Worm (Caenorhabditis elegans): ENCODE results near the gene obr-2.
A peak's percentile ranks its signal among the peaks of the same experiment; 100 is the strongest.

The obr-2 gene

DNA sequence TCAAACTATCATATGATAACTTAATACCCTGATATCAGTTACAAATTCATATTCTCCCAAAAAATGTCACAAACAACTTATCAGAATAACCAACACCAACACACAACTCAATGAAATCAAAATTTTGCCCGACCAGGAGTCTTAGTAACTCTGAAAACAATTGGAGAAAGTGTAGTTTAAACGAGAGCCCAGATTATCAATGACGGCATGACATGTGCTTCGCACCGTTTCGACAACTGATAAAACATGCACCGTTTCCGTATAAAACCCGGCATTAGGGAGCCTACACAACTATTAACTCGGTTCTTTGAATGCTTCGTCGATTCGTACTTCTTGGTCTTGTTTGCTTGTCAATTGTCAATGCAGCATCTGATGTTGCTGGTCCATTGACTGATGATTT lies 20.4 kb downstream of the obr-2 start, which contains the start of gene fil-1 (continued):
- TF ChIP-seq pag-3 (tag; optimal IDR thresholded peaks at IDR 0.05; ENCODE audit: borderline replicate concordance, insufficient read depth), result no peak
- TF ChIP-seq grh-1 (GFP tag; IDR thresholded peaks at IDR 0.05), result no peak
- TF ChIP-seq isw-1 (GFP tag; IDR thresholded peaks at IDR 0.05), result no peak

DNA sequence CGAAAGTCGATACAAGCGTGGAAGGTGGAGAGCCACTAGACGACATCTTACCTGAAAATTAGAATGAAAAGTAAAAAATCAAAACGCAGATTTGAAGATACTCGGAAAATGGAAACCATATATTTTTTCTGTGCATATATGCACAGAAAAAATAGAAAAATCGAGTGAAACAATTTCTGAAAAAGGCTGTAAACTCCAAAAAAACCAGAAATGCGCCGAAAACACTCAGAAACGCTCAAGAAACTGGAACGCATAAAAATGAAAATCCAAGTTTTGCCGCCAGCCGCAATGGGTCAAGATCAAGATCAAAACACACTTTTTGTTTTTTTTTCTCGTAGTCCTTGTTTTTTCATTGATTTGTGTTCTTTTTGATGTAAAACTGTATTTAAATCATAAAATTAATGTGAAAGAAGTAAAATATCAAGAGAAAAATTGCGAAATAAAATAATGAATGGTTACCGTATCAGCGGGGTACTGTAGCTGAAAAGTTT lies 21.4 kb downstream of the obr-2 start, which contains the start of gene T01C3.3:
TSS of gene T01C3.3 (minus strand) at position 51 of the 491 bp plus-strand sequence.
- TF ChIP-seq hpl-2 (GFP tag; optimal IDR thresholded peaks at IDR 0.05) (no peak), isw-1 (GFP tag; IDR thresholded peaks at IDR 0.05) (no peak), aly-2 (tag; optimal IDR thresholded peaks at IDR 0.05) (no peak), pqm-1 (tag; optimal IDR thresholded peaks at IDR 0.05) (no peak), nhr-85 (tag) (no peak), nhr-71 (tag; optimal IDR thresholded peaks at IDR 0.05) (no peak), dpl-1 (GFP tag; optimal IDR thresholded peaks at IDR 0.05) (no peak), unc-130 (tag; optimal IDR thresholded peaks at IDR 0.05) (no peak), nhr-28 (tag; optimal IDR thresholded peaks at IDR 0.05) (no peak), efl-1 (optimal IDR thresholded peaks at IDR 0.05) (no peak), efl-1 (GFP tag; optimal IDR thresholded peaks at IDR 0.05 in 1 of 2) (no peak), C16A3.4 (tag; optimal IDR thresholded peaks at IDR 0.05) (no peak)

DNA sequence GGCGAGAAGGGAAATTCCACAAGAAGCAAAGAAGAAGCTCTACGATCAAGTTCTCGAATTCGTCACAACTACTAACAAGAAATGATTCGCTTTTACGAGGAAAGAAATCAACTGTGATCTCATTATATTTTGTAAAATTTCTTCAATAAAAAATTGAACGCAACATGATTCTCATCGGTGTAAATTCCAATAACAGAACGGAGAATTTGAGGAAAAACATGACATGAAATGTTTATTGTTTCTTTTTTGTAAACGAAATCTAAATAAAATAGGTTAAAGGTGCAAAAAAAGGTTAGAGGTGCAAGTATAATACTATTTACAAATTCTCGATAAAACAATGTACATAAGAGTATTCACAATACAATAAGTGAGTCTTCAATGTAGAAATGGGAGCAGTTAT lies 22.6 kb downstream of the obr-2 start:
- TF ChIP-seq efl-1 (optimal IDR thresholded peaks at IDR 0.05), result no peak
- peak in 1 of 2 experiments; percentile 45 for TF ChIP-seq efl-1 (GFP tag; optimal IDR thresholded peaks at IDR 0.05 in 1 of 2)
- no peak for TF ChIP-seq pqm-1 (tag; optimal IDR thresholded peaks at IDR 0.05)

DNA sequence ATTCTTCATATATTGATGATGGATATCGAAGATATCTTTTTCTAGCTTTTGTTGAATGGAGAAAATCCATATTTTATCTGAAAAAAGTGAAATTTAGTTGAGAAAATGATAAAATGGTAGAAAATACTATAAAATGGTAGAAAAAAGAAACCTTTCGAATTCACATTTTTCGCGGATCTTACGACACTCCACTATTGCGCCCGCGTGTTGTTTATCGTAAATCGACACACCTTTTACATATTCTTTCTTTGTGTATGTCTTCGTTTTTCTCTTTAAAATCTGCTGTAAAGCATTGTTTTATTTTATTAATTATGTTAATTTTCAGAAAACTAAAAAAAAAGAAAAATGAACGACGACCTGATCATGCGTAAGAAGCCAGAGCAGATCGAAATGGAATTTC lies 23.2 kb downstream of the obr-2 start, which contains the start of the genes cdt-2 and T01C3.2:
TSS of gene cdt-2 (minus strand) at position 284 of the 400 bp plus-strand sequence.
TSS of gene T01C3.2 (plus strand) at position 326 of the 400 bp plus-strand sequence.
- peak; percentile 76 to 89 (median 85) for TF ChIP-seq dpl-1 (GFP tag; optimal IDR thresholded peaks at IDR 0.05)
- peak; percentile 33 for TF ChIP-seq xbp-1 (tag; optimal IDR thresholded peaks at IDR 0.05)
- TF ChIP-seq rnt-1 (tag; optimal IDR thresholded peaks at IDR 0.05), result peak; percentile 40
- peak; percentile 35 for TF ChIP-seq nhr-20 (tag; optimal IDR thresholded peaks at IDR 0.05)
- TF ChIP-seq tbx-2 (tag; optimal IDR thresholded peaks at IDR 0.05), result peak; percentile 22
- peak; percentile 43 for TF ChIP-seq swsn-7 (tag; optimal IDR thresholded peaks at IDR 0.05)
- peak; percentile 16 for TF ChIP-seq nhr-90 (tag; optimal IDR thresholded peaks at IDR 0.05; ENCODE audit: poor library complexity)
- TF ChIP-seq elt-3 (tag; optimal IDR thresholded peaks at IDR 0.05), result peak in 1 of 6 experiments; percentile 7
- TF ChIP-seq dsc-1 (tag; optimal IDR thresholded peaks at IDR 0.05), result peak; percentile 25
- peak; percentile 24 for TF ChIP-seq lin-15B (tag; optimal IDR thresholded peaks at IDR 0.05)
- no peak for TF ChIP-seq blmp-1 (tag; optimal IDR thresholded peaks at IDR 0.05)
- TF ChIP-seq nhr-85 (tag), result peak; percentile 4
- peak; percentile 23 for TF ChIP-seq skn-1 (tag; optimal IDR thresholded peaks at IDR 0.05)
- TF ChIP-seq efl-1 (optimal IDR thresholded peaks at IDR 0.05), result peak; percentile 26 to 86
- TF ChIP-seq efl-1 (GFP tag; optimal IDR thresholded peaks at IDR 0.05 in 1 of 2), result peak; percentile 87 to 98
- peak; percentile 18 for TF ChIP-seq C16A3.4 (tag; optimal IDR thresholded peaks at IDR 0.05)
- TF ChIP-seq lsy-2 (tag; optimal IDR thresholded peaks at IDR 0.05), result peak; percentile 53 to 74
- TF ChIP-seq fkh-10 (GFP tag; optimal IDR thresholded peaks at IDR 0.05), result no peak
- peak; percentile 56 for TF ChIP-seq snu-23 (GFP tag; optimal IDR thresholded peaks at IDR 0.05)
- no peak for TF ChIP-seq jun-1 (tag; optimal IDR thresholded peaks at IDR 0.05)
- TF ChIP-seq ceh-82 (tag; optimal IDR thresholded peaks at IDR 0.05), result peak in 2 of 3 experiments; percentile 29 to 44
- no peak for TF ChIP-seq sptf-1 (tag; optimal IDR thresholded peaks at IDR 0.05)
- TF ChIP-seq nhr-19 (GFP tag; conservative IDR thresholded peaks at IDR 0.05), result peak; percentile 9; the same call in 1 of the 2 replicates
- TF ChIP-seq unc-86 (tag; optimal IDR thresholded peaks at IDR 0.05), result peak; percentile 12
- no peak for TF ChIP-seq tlp-1 (tag; optimal IDR thresholded peaks at IDR 0.05)
- TF ChIP-seq fos-1 (tag; optimal IDR thresholded peaks at IDR 0.05), result no peak
- peak; percentile 17 for TF ChIP-seq F16B12.6 (tag; optimal IDR thresholded peaks at IDR 0.05)
- TF ChIP-seq nhr-71 (tag; optimal IDR thresholded peaks at IDR 0.05), result peak; percentile 50
- TF ChIP-seq nhr-47 (tag; optimal IDR thresholded peaks at IDR 0.05), result peak; percentile 48
- TF ChIP-seq unc-62 (GFP tag; optimal IDR thresholded peaks at IDR 0.05), result no peak
- peak; percentile 82 to 92 for TF ChIP-seq lin-35 (GFP tag; optimal IDR thresholded peaks at IDR 0.05)
- no peak for TF ChIP-seq nhr-77 (tag; optimal IDR thresholded peaks at IDR 0.05)
- no peak for TF ChIP-seq C04F5.9 (tag; optimal IDR thresholded peaks at IDR 0.05)
